Fruit fly (Drosophila melanogaster) whole organism, embryonic: Measurements from ENCODE around the gene CG6330.

Source experiments
- Atf-2 ChIP-seq: fragments of 200-800 bp; sonication (Bioruptor generic); optimal IDR thresholded peaks from 2 replicates; lab custom pipeline; 2016; ENCODE audit warnings: missing biosample characterization, missing genetic modification characterization
- CG10979 ChIP-seq: fragments of 200-800 bp; sonication (Bioruptor generic); optimal IDR thresholded peaks from 2 replicates; lab custom pipeline; 2018; ENCODE audit warnings: missing biosample characterization, mild to moderate bottlenecking, missing genetic modification characterization, moderate library complexity
- CG11456 ChIP-seq: fragments of 200-800 bp; sonication (Bioruptor generic); IDR thresholded peaks from 3 replicates; pipeline ENCODE4 v1.3.6; 2022; ENCODE audit warnings: missing biosample characterization, missing genetic modification characterization
- CG11696 ChIP-seq: fragments of 200-800 bp; sonication (Bioruptor generic); IDR thresholded peaks from 2 replicates; pipeline ENCODE4 v1.3.6; 2022; ENCODE audit warnings: missing biosample characterization, missing genetic modification characterization
- CG12236 ChIP-seq: fragments of 200-800 bp; sonication (Bioruptor generic); optimal IDR thresholded peaks from 2 replicates; lab custom pipeline; 2016; ENCODE audit warnings: missing biosample characterization, missing genetic modification characterization
- CG12744 ChIP-seq: fragments of 200-800 bp; sonication (Bioruptor generic); optimal IDR thresholded peaks from 2 replicates; lab custom pipeline; 2016; ENCODE audit warnings: missing biosample characterization, missing genetic modification characterization
- CG1602 ChIP-seq: fragments of 200-800 bp; sonication (Bioruptor generic); optimal IDR thresholded peaks from 3 replicates; lab custom pipeline; 2016; ENCODE audit warnings: missing biosample characterization, missing genetic modification characterization
- CG18011 ChIP-seq: fragments of 200-800 bp; sonication (Bioruptor generic); optimal IDR thresholded peaks from 2 replicates; lab custom pipeline; 2017; ENCODE audit warnings: missing biosample characterization, missing genetic modification characterization, mild to moderate bottlenecking, moderate library complexity, missing genotype
- CG18262 ChIP-seq: fragments of 200-800 bp; optimal IDR thresholded peaks from 3 replicates; lab custom pipeline; 2019; ENCODE audit warnings: missing biosample characterization, mild to moderate bottlenecking, missing genetic modification characterization, moderate library complexity
- CG18764 ChIP-seq: fragments of 200-800 bp; sonication (Bioruptor generic); optimal IDR thresholded peaks from 3 replicates; lab custom pipeline; 2016; ENCODE audit warnings: missing biosample characterization, missing genetic modification characterization
- CG31365 ChIP-seq: fragments of 200-800 bp; sonication (Bioruptor generic); optimal IDR thresholded peaks from 2 replicates; lab custom pipeline; 2018; ENCODE audit warnings: missing biosample characterization, mild to moderate bottlenecking, missing genetic modification characterization
- CG5245 ChIP-seq: fragments of 200-800 bp; sonication (Bioruptor generic); optimal IDR thresholded peaks from 3 replicates; lab custom pipeline; 2016; ENCODE audit warnings: missing biosample characterization, missing genetic modification characterization
- CG7357 ChIP-seq: fragments of 200-800 bp; sonication (Bioruptor generic); IDR thresholded peaks from 3 replicates; pipeline ENCODE4 v1.3.6; 2022; ENCODE audit warnings: missing biosample characterization, missing genetic modification characterization
- CG8924 ChIP-seq: fragments of 200-800 bp; optimal IDR thresholded peaks from 3 replicates; lab custom pipeline; 2019; ENCODE audit warnings: missing biosample characterization, mild to moderate bottlenecking, missing genetic modification characterization, moderate library complexity
- D19A ChIP-seq: fragments of 200-800 bp; optimal IDR thresholded peaks from 3 replicates; lab custom pipeline; 2019; ENCODE audit warnings: missing biosample characterization, mild to moderate bottlenecking, missing genetic modification characterization, moderate library complexity
- Drgx ChIP-seq: fragments of 200-800 bp; sonication (Bioruptor generic); IDR thresholded peaks from 2 replicates; pipeline ENCODE4 v1.3.6; 2022; ENCODE audit warnings: missing biosample characterization, missing genetic modification characterization
- H2.0 ChIP-seq: fragments of 200-800 bp; sonication (Bioruptor generic); IDR thresholded peaks from 2 replicates; pipeline ENCODE4 v1.3.6; 2022; ENCODE audit warnings: missing biosample characterization, missing genetic modification characterization
- HHEX ChIP-seq: fragments of 200-800 bp; sonication (Bioruptor generic); optimal IDR thresholded peaks from 3 replicates; lab custom pipeline; 2017; ENCODE audit warnings: missing biosample characterization, mild to moderate bottlenecking, missing genetic modification characterization, missing genetic modification reagents
- Jarid2 ChIP-seq: fragments of 200-800 bp; sonication (Bioruptor generic); optimal IDR thresholded peaks from 3 replicates; lab custom pipeline; 2017; ENCODE audit warnings: mild to moderate bottlenecking, missing biosample characterization, missing genetic modification reagents, missing genetic modification characterization
- MESR4 ChIP-seq: fragments of 200-800 bp; sonication (Bioruptor generic); optimal IDR thresholded peaks from 2 replicates; lab custom pipeline; 2018; ENCODE audit warnings: missing biosample characterization, mild to moderate bottlenecking, missing genetic modification characterization, moderate library complexity
- MTF-1 ChIP-seq: fragments of 200-800 bp; sonication (Bioruptor generic); optimal IDR thresholded peaks from 2 replicates; lab custom pipeline; 2018; ENCODE audit warnings: missing biosample characterization, mild to moderate bottlenecking, missing genetic modification characterization, borderline replicate concordance
- Oli ChIP-seq: fragments of 200-800 bp; sonication (Bioruptor generic); optimal IDR thresholded peaks from 2 replicates; lab custom pipeline; 2018; ENCODE audit warnings: missing biosample characterization, mild to moderate bottlenecking, missing genetic modification characterization, moderate library complexity
- Ravus ChIP-seq: fragments of 200-800 bp; sonication (Bioruptor generic); IDR thresholded peaks from 2 replicates; pipeline ENCODE4 v1.3.6; 2022; ENCODE audit warnings: missing biosample characterization, missing genetic modification characterization
- Rfx ChIP-seq: fragments of 200-800 bp; sonication (Bioruptor generic); IDR thresholded peaks from 2 replicates; pipeline ENCODE4 v1.3.6; 2022; ENCODE audit warnings: missing biosample characterization, missing genetic modification characterization
- Scr ChIP-seq: fragments of 200-800 bp; sonication (Bioruptor generic); IDR thresholded peaks from 2 replicates; pipeline ENCODE4 v1.3.6; 2022; ENCODE audit warnings: missing biosample characterization, missing genetic modification characterization; ENCODE audit not compliant: partially characterized antibody
- Side ChIP-seq: fragments of 200-800 bp; sonication (Bioruptor generic); optimal IDR thresholded peaks from 2 replicates; lab custom pipeline; 2016; ENCODE audit warnings: missing biosample characterization, missing genetic modification characterization
- Sox100B ChIP-seq: fragments of 200-800 bp; sonication (Bioruptor generic); optimal IDR thresholded peaks from 3 replicates; lab custom pipeline; 2018; ENCODE audit warnings: missing biosample characterization, mild to moderate bottlenecking, missing genetic modification characterization
- Ssrp ChIP-seq: fragments of 200-800 bp; sonication (Bioruptor generic); optimal IDR thresholded peaks from 2 replicates; lab custom pipeline; 2018; ENCODE audit warnings: missing biosample characterization, mild to moderate bottlenecking, missing genetic modification characterization, moderate library complexity
- ase ChIP-seq: fragments of 200-800 bp; sonication (Bioruptor generic); IDR thresholded peaks from 3 replicates; pipeline ENCODE4 v1.3.6; 2022; ENCODE audit warnings: missing biosample characterization, missing genetic modification characterization
- disco-r ChIP-seq: fragments of 200-800 bp; sonication (Bioruptor generic); optimal IDR thresholded peaks from 2 replicates; lab custom pipeline; 2016; ENCODE audit warnings: missing biosample characterization, missing genetic modification characterization
- dpn ChIP-seq, 2 experiments: fragments of 200-800 bp; sonication (Bioruptor generic); optimal IDR thresholded peaks; 3 replicates each; lab custom pipeline; 2016; ENCODE audit warnings: missing biosample characterization in 2 of 2, missing genetic modification characterization in 2 of 2
- ewg ChIP-seq: fragments of 200-800 bp; sonication (Bioruptor generic); optimal IDR thresholded peaks from 3 replicates; lab custom pipeline; 2017; ENCODE audit warnings: mild to moderate bottlenecking, missing biosample characterization, missing genetic modification reagents, missing genetic modification characterization
- gcm ChIP-seq: fragments of 200-800 bp; sonication (Bioruptor generic); optimal IDR thresholded peaks from 2 replicates; lab custom pipeline; 2019; ENCODE audit warnings: missing biosample characterization, mild to moderate bottlenecking, missing genetic modification characterization, moderate library complexity
- grau ChIP-seq: fragments of 200-800 bp; optimal IDR thresholded peaks from 3 replicates; lab custom pipeline; 2019; ENCODE audit warnings: missing biosample characterization, mild to moderate bottlenecking, missing genetic modification characterization, moderate library complexity
- insv ChIP-seq, 2 experiments: fragments of 200-800 bp; sonication (Bioruptor generic); optimal IDR thresholded peaks; 3 replicates each; lab custom pipeline; 2016 to 2018; ENCODE audit warnings: missing biosample characterization in 2 of 2, missing genetic modification characterization in 2 of 2
- inv ChIP-seq: fragments of 200-800 bp; sonication (Bioruptor generic); IDR thresholded peaks from 2 replicates; pipeline ENCODE4 v1.3.6; 2022; ENCODE audit warnings: missing biosample characterization, missing genetic modification characterization; ENCODE audit not compliant: partially characterized antibody
- jigr1 ChIP-seq: fragments of 200-800 bp; sonication (Bioruptor generic); IDR thresholded peaks from 3 replicates; pipeline ENCODE4 v1.3.6; 2022; ENCODE audit warnings: missing biosample characterization, missing genetic modification characterization
- kay ChIP-seq: fragments of 200-800 bp; sonication (Bioruptor generic); optimal IDR thresholded peaks from 2 replicates; lab custom pipeline; 2016; ENCODE audit warnings: missing biosample characterization, missing genetic modification characterization
- mld ChIP-seq: fragments of 200-800 bp; sonication (Bioruptor generic); IDR thresholded peaks from 3 replicates; pipeline ENCODE4 v1.3.6; 2022; ENCODE audit warnings: missing biosample characterization, missing genetic modification characterization; ENCODE audit not compliant: partially characterized antibody
- nerfin-2 ChIP-seq: fragments of 200-800 bp; sonication (Bioruptor generic); IDR thresholded peaks from 2 replicates; pipeline ENCODE4 v1.3.6; 2022; ENCODE audit warnings: missing biosample characterization, missing genetic modification characterization; ENCODE audit not compliant: partially characterized antibody
- nmo ChIP-seq: fragments of 200-800 bp; sonication (Bioruptor generic); optimal IDR thresholded peaks from 2 replicates; lab custom pipeline; 2018; ENCODE audit warnings: missing biosample characterization, mild to moderate bottlenecking, missing genetic modification characterization, moderate library complexity
- pita ChIP-seq: fragments of 200-800 bp; sonication (Bioruptor generic); optimal IDR thresholded peaks from 2 replicates; lab custom pipeline; 2017; ENCODE audit warnings: missing biosample characterization, mild to moderate bottlenecking, missing genetic modification characterization
- pros ChIP-seq: fragments of 200-800 bp; sonication (Bioruptor generic); optimal IDR thresholded peaks from 3 replicates; lab custom pipeline; 2019; ENCODE audit warnings: missing biosample characterization, mild to moderate bottlenecking, missing genetic modification characterization, moderate library complexity
- pum ChIP-seq: fragments of 200-800 bp; sonication (Bioruptor generic); optimal IDR thresholded peaks from 2 replicates; lab custom pipeline; 2016; ENCODE audit warnings: missing biosample characterization, missing genetic modification characterization
- row ChIP-seq: fragments of 200-800 bp; sonication (Bioruptor generic); IDR thresholded peaks from 3 replicates; pipeline ENCODE4 v1.3.6; 2022; ENCODE audit warnings: missing biosample characterization, missing genetic modification characterization
- salm ChIP-seq: fragments of 200-800 bp; sonication (Bioruptor generic); optimal IDR thresholded peaks from 2 replicates; lab custom pipeline; 2018; ENCODE audit warnings: missing biosample characterization, mild to moderate bottlenecking, missing genetic modification characterization
- shn ChIP-seq: fragments of 200-800 bp; sonication (Bioruptor generic); optimal IDR thresholded peaks from 3 replicates; lab custom pipeline; 2016; ENCODE audit warnings: missing biosample characterization, missing genetic modification characterization
- stc ChIP-seq: fragments of 200-800 bp; sonication (Bioruptor generic); IDR thresholded peaks from 2 replicates; pipeline ENCODE4 v1.3.6; 2022; ENCODE audit warnings: missing biosample characterization, missing genetic modification characterization
- tll ChIP-seq, 2 experiments: fragments of 200-800 bp in 1 of 2; fragments of >200 bp in 1 of 2; sonication (Bioruptor generic) in 1 of 2; optimal IDR thresholded peaks; 2 replicates each; lab custom pipeline; 2017 to 2019; ENCODE audit warnings: missing biosample characterization in 2 of 2, missing genetic modification characterization in 2 of 2, mild to moderate bottlenecking in 1 of 2, moderate library complexity in 1 of 2
- ttk ChIP-seq: fragments of 200-800 bp; sonication (Bioruptor generic); IDR thresholded peaks from 2 replicates; pipeline ENCODE4 v2.1.2; 2022; ENCODE audit warnings: missing biosample characterization, missing genetic modification characterization
- zfh2 ChIP-seq: fragments of 200-800 bp; sonication (Bioruptor generic); optimal IDR thresholded peaks from 2 replicates; lab custom pipeline; 2016; ENCODE audit warnings: missing biosample characterization, missing genetic modification characterization

CG6330 gene

DNA sequence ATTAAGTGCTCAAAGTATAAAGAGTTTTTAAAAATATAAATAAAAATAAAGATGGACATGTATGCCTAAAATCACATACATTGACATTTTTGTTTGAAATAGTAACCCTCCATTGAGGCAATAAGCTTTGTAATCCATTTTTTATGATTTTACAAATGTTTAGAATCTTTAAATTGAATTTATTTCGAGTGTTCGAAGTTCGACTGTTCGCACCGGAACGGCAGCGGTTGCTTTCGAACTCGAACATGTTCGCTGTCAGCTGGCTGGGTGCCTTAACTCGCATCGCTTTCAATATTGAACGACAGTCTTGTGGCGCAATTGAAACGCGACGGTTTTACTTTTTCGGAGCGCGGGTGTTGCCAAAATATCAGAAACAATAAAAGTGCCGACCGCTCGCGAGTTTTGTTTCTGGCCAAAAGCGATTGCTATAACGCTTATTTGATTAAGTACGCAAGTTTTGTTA is 42.8 kb downstream of the CG6330 start, which contains the start of gene CG46339 (continued):
- TF ChIP-seq Side (GFP tag; lab: Kevin White, UChicago) (peak; percentile 67), pum (no peak), zfh2 (no peak), dpn (GFP tag; optimal IDR thresholded peaks at IDR 0.05; lab: Kevin White, UChicago) (no peak), salm (no peak), CG8924 (tag; lab: Kevin White, UChicago) (peak; percentile 56), shn (no peak), Drgx (GFP tag; lab: Robert Waterston, UW) (peak; percentile 53), nmo (GFP tag; lab: Kevin White, UChicago) (no peak), H2.0 (GFP tag; lab: Robert Waterston, UW) (no peak), mld (GFP tag; lab: Robert Waterston, UW) (no peak), ase (no peak), Sox100B (GFP tag; lab: Kevin White, UChicago) (peak; percentile 47), pita (no peak), pros (no peak), CG7357 (no peak), Scr (GFP tag; lab: Robert Waterston, UW) (peak; percentile 37), Jarid2 (GFP tag; lab: Kevin White, UChicago) (peak; percentile 99), CG18011 (GFP tag; lab: Kevin White, UChicago) (peak; percentile 29), insv (GFP tag; optimal IDR thresholded peaks at IDR 0.05; lab: Kevin White, UChicago) (peak in 1 of 2 experiments; percentile 10), CG11456 (GFP tag; lab: Robert Waterston, UW) (no peak), stc (GFP tag; lab: Robert Waterston, UW) (no peak), Rfx (peak; percentile 63), D19A (tag; lab: Kevin White, UChicago) (peak; percentile 30), kay (GFP tag; lab: Kevin White, UChicago) (no peak), CG11696 (GFP tag; lab: Robert Waterston, UW) (peak; percentile 17; the same call in 1 of the 2 replicates), CG5245 (GFP tag; lab: Kevin White, UChicago) (no peak), CG10979 (tag; lab: Kevin White, UChicago) (peak; percentile 70), CG18262 (peak; percentile 61), CG18764 (peak; percentile 31), nerfin-2 (GFP tag; lab: Robert Waterston, UW) (no peak), Oli (tag; lab: Kevin White, UChicago) (no peak), Ravus (GFP tag; lab: Robert Waterston, UW) (no peak), ewg (GFP tag; lab: Kevin White, UChicago) (no peak), tll (GFP tag; optimal IDR thresholded peaks at IDR 0.05; lab: Kevin White, UChicago) (no peak), CG31365 (tag; lab: Kevin White, UChicago) (peak; percentile 62), row (GFP tag; lab: Robert Waterston, UW) (peak; percentile 67), grau (peak; percentile 9), CG1602 (GFP tag; lab: Kevin White, UChicago) (no peak), CG12236 (peak; percentile 8), HHEX (GFP tag; lab: Kevin White, UChicago) (peak; percentile 62), inv (GFP tag; lab: Robert Waterston, UW) (no peak), ttk (GFP tag; lab: Robert Waterston, UW) (no peak), gcm (GFP tag; lab: Kevin White, UChicago) (peak; percentile 24), disco-r (GFP tag; lab: Kevin White, UChicago) (no peak), MTF-1 (GFP tag; lab: Kevin White, UChicago) (peak; percentile 72), Atf-2 (GFP tag; lab: Kevin White, UChicago) (no peak), CG12744 (GFP tag; lab: Kevin White, UChicago) (no peak), Ssrp (tag; lab: Kevin White, UChicago) (no peak), MESR4 (GFP tag; lab: Kevin White, UChicago) (peak; percentile 33), jigr1 (GFP tag; lab: Robert Waterston, UW) (no peak)
